Worm (Caenorhabditis elegans) whole organism, young adult: Measurements from ENCODE around the gene ZK1248.4.

Experiments used
- B0019.2 ChIP-seq: fragments of 200-800 bp; sonication (Bioruptor generic); conservative IDR thresholded peaks from 2 replicates; pipeline ENCODE4 v1.3.6; 2022; ENCODE audit warnings: missing genetic modification reagents, missing genetic modification characterization, missing compliant biosample characterization
- F10E7.11 ChIP-seq: sonication (generic microtip); optimal IDR thresholded peaks from 2 replicates; lab custom pipeline; 2017; ENCODE audit warnings: mild to moderate bottlenecking, missing genetic modification characterization, moderate library complexity, missing compliant biosample characterization
- F22D6.2 ChIP-seq: sonication (generic microtip); optimal IDR thresholded peaks from 2 replicates; lab custom pipeline; 2016; ENCODE audit warnings: mild to moderate bottlenecking, missing genetic modification characterization, missing compliant biosample characterization
- F33H1.4 ChIP-seq: fragments of 200-800 bp; sonication (Bioruptor generic); IDR thresholded peaks from 2 replicates; pipeline ENCODE4 v1.3.6; 2022; ENCODE audit warnings: missing genetic modification reagents, missing genetic modification characterization, missing compliant biosample characterization
- F55B11.4 ChIP-seq: sonication (generic microtip); optimal IDR thresholded peaks from 2 replicates; lab custom pipeline; 2016; ENCODE audit warnings: missing compliant biosample characterization, missing genetic modification characterization, borderline replicate concordance; ENCODE audit not compliant: insufficient read depth
- F57A8.1 ChIP-seq: fragments of 200-800 bp; sonication (Bioruptor generic); optimal IDR thresholded peaks from 2 replicates; lab custom pipeline; 2018; ENCODE audit warnings: mild to moderate bottlenecking, missing genetic modification characterization, moderate library complexity, missing compliant biosample characterization
- T26A5.8 ChIP-seq: sonication (generic microtip); optimal IDR thresholded peaks from 2 replicates; lab custom pipeline; 2016; ENCODE audit warnings: missing genetic modification characterization, missing compliant biosample characterization
- Y56A3A.18 ChIP-seq: fragments of 200-800 bp; sonication (Bioruptor generic); IDR thresholded peaks from 2 replicates; pipeline ENCODE4 v1.3.6; 2022; ENCODE audit warnings: missing genetic modification reagents, missing genetic modification characterization, missing compliant biosample characterization
- ama-1 ChIP-seq, 3 experiments: fragments of 150-350 bp in 1 of 3; sonication (generic microtip) in 2 of 3; optimal IDR thresholded peaks; 2 replicates each; lab custom pipeline; 2014 to 2018; ENCODE audit warnings: missing biosample characterization in 2 of 3, missing genetic modification characterization in 2 of 3, missing genetic modification reagents in 2 of 3
- atf-7 ChIP-seq: sonication (generic microtip); optimal IDR thresholded peaks from 2 replicates; lab custom pipeline; 2017; ENCODE audit warnings: mild to moderate bottlenecking, missing genetic modification characterization, missing compliant biosample characterization
- attf-3 ChIP-seq: fragments of 200-800 bp; sonication (Bioruptor generic); conservative IDR thresholded peaks from 2 replicates; pipeline ENCODE4 v1.3.6; 2022; ENCODE audit warnings: missing genetic modification reagents, missing genetic modification characterization, missing compliant biosample characterization
- bed-2 ChIP-seq: fragments of 200-800 bp; sonication (Bioruptor generic); IDR thresholded peaks from 2 replicates; pipeline ENCODE4 v1.3.6; 2022; ENCODE audit warnings: missing genetic modification reagents, missing genetic modification characterization, missing compliant biosample characterization
- ccch-3 ChIP-seq: fragments of 200-800 bp; sonication (Bioruptor generic); optimal IDR thresholded peaks from 2 replicates; lab custom pipeline; 2018; ENCODE audit warnings: mild to moderate bottlenecking, missing genetic modification characterization, missing compliant biosample characterization
- ceh-40 ChIP-seq: fragments of 200-800 bp; sonication (Bioruptor generic); IDR thresholded peaks from 2 replicates; pipeline ENCODE4 v1.3.6; 2022; ENCODE audit warnings: missing genetic modification characterization, missing compliant biosample characterization
- chd-7 ChIP-seq: sonication (generic microtip); optimal IDR thresholded peaks from 2 replicates; lab custom pipeline; 2016; ENCODE audit warnings: mild to moderate bottlenecking, missing genetic modification characterization, moderate library complexity, missing compliant biosample characterization
- die-1 ChIP-seq: sonication (generic microtip); optimal IDR thresholded peaks from 2 replicates; lab custom pipeline; 2016; ENCODE audit warnings: missing genotype, mild to moderate bottlenecking, missing genetic modification characterization, missing compliant biosample characterization
- dox-1 ChIP-seq: fragments of 200-800 bp; sonication (Bioruptor generic); IDR thresholded peaks from 2 replicates; pipeline ENCODE4 v1.3.6; 2022; ENCODE audit warnings: missing genetic modification reagents, missing genetic modification characterization, missing compliant biosample characterization
- dpff-1 ChIP-seq: sonication (generic microtip); optimal IDR thresholded peaks from 2 replicates; lab custom pipeline; 2017; ENCODE audit warnings: mild to moderate bottlenecking, missing genetic modification characterization, missing compliant biosample characterization
- ets-4 ChIP-seq: fragments of 200-800 bp; sonication (Bioruptor generic); optimal IDR thresholded peaks from 2 replicates; lab custom pipeline; 2018; ENCODE audit warnings: mild to moderate bottlenecking, missing genetic modification characterization, missing compliant biosample characterization
- lin-26 ChIP-seq: fragments of 200-800 bp; sonication (Bioruptor generic); IDR thresholded peaks from 2 replicates; pipeline ENCODE4 v1.3.6; 2022; ENCODE audit warnings: missing genetic modification reagents, missing genetic modification characterization, missing compliant biosample characterization
- lin-40 ChIP-seq: sonication (generic microtip); optimal IDR thresholded peaks from 2 replicates; lab custom pipeline; 2016; ENCODE audit warnings: missing genetic modification characterization, mild to moderate bottlenecking, missing compliant biosample characterization, missing genotype, missing genetic modification reagents
- lin-54 ChIP-seq: fragments of 200-800 bp; sonication (Bioruptor generic); optimal IDR thresholded peaks from 2 replicates; lab custom pipeline; 2018; ENCODE audit warnings: mild to moderate bottlenecking, missing genetic modification characterization, missing compliant biosample characterization
- madf-10 ChIP-seq: sonication (generic microtip); optimal IDR thresholded peaks from 2 replicates; lab custom pipeline; 2016; ENCODE audit warnings: mild to moderate bottlenecking, missing genetic modification characterization, missing compliant biosample characterization
- madf-3 ChIP-seq: fragments of 200-800 bp; sonication (Bioruptor generic); IDR thresholded peaks from 2 replicates; pipeline ENCODE4 v1.3.6; 2022; ENCODE audit warnings: missing genetic modification reagents, missing genetic modification characterization, missing compliant biosample characterization
- mel-28 ChIP-seq: sonication (generic microtip); optimal IDR thresholded peaks from 2 replicates; lab custom pipeline; 2016; ENCODE audit warnings: borderline replicate concordance, mild to moderate bottlenecking, missing genetic modification characterization, missing compliant biosample characterization
- nfya-2 ChIP-seq: fragments of 200-800 bp; sonication (Bioruptor generic); IDR thresholded peaks from 2 replicates; pipeline ENCODE4 v1.3.6; 2022; ENCODE audit warnings: missing genetic modification reagents, missing genetic modification characterization, missing compliant biosample characterization
- nfyb-1 ChIP-seq: fragments of 200-800 bp; sonication (Bioruptor generic); IDR thresholded peaks from 2 replicates; pipeline ENCODE4 v1.3.6; 2022; ENCODE audit warnings: missing genetic modification reagents, missing genetic modification characterization, missing compliant biosample characterization
- nhr-27 ChIP-seq: fragments of 200-800 bp; sonication (Bioruptor generic); optimal IDR thresholded peaks from 2 replicates; lab custom pipeline; 2018; ENCODE audit warnings: mild to moderate bottlenecking, missing genetic modification characterization, moderate library complexity, missing compliant biosample characterization
- rcor-1 ChIP-seq: fragments of 200-800 bp; sonication (Bioruptor generic); IDR thresholded peaks from 2 replicates; pipeline ENCODE4 v1.3.6; 2022; ENCODE audit warnings: missing genetic modification reagents, missing genetic modification characterization, missing compliant biosample characterization
- sdz-38 ChIP-seq: sonication (generic microtip); optimal IDR thresholded peaks from 2 replicates; lab custom pipeline; 2016; ENCODE audit warnings: missing genotype, missing genetic modification characterization, missing compliant biosample characterization
- snpc-3.4 ChIP-seq: sonication (generic microtip); optimal IDR thresholded peaks from 2 replicates; lab custom pipeline; 2017; ENCODE audit warnings: missing genetic modification characterization, mild to moderate bottlenecking, missing compliant biosample characterization, antibody characterized with exemption, moderate library complexity, missing genotype, missing genetic modification reagents
- snpc-4 ChIP-seq, 5 experiments: fragments of 150-350 bp in 1 of 5; sonication (generic microtip) in 4 of 5; optimal IDR thresholded peaks; 2 replicates each; lab custom pipeline; 2014 to 2018; ENCODE audit warnings: missing genetic modification characterization in 5 of 5, missing biosample characterization in 3 of 5, antibody characterized with exemption in 2 of 5, mild to moderate bottlenecking in 2 of 5, missing compliant biosample characterization in 2 of 5, missing genotype in 2 of 5, moderate library complexity in 2 of 5, missing genetic modification reagents in 1 of 5
- sptf-2 ChIP-seq: fragments of 200-800 bp; sonication (Bioruptor generic); optimal IDR thresholded peaks from 2 replicates; lab custom pipeline; 2018; ENCODE audit warnings: mild to moderate bottlenecking, missing genetic modification characterization, missing compliant biosample characterization
- tbp1 ChIP-seq: fragments of 200-800 bp; sonication (Bioruptor generic); optimal IDR thresholded peaks from 2 replicates; lab custom pipeline; 2018; ENCODE audit warnings: mild to moderate bottlenecking, missing genetic modification characterization, missing compliant biosample characterization
- unc-130 ChIP-seq: sonication (generic microtip); optimal IDR thresholded peaks from 2 replicates; lab custom pipeline; 2016; ENCODE audit warnings: missing genetic modification reagents, missing genetic modification characterization, missing compliant biosample characterization
- unc-62 ChIP-seq: fragments of 150-350 bp; optimal IDR thresholded peaks from 2 replicates; lab custom pipeline; 2014; ENCODE audit warnings: missing biosample characterization, missing genetic modification reagents, missing genetic modification characterization
- zim-3 ChIP-seq: sonication (generic microtip); optimal IDR thresholded peaks from 2 replicates; lab custom pipeline; 2017; ENCODE audit warnings: mild to moderate bottlenecking, missing genetic modification characterization, moderate library complexity, missing compliant biosample characterization
- ztf-26 ChIP-seq: sonication (generic microtip); optimal IDR thresholded peaks from 2 replicates; lab custom pipeline; 2017; ENCODE audit warnings: missing genetic modification characterization, missing compliant biosample characterization
- ztf-3 ChIP-seq: fragments of 200-800 bp; sonication (Bioruptor generic); optimal IDR thresholded peaks from 2 replicates; lab custom pipeline; 2018; ENCODE audit warnings: mild to moderate bottlenecking, missing genetic modification characterization, missing compliant biosample characterization

Gene ZK1248.4

DNA sequence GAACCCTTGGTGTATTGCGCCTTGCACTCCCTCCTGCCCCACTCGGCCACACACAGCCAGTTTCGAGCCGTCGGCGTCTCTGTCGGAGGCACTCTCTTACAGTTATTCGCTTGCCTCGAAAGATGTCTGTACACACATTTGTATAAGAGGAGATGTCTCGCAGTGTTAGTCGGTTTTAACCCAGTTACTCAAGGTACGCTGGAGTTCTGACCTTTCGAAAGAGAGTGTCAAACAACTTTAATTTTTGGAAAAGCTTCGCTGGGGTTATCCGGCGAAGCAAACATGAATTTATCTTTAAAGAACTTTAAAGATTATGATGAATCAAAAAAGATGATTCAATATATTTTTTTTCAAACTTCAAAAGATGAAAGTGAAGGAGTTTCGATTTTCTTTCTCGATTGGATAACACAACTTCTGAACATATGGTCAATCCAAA, 26.3 kb downstream of the ZK1248.4 start (continued):
- TF ChIP-seq unc-62 (GFP tag; lab: Kevin White, UChicago) (peak; percentile 67), sptf-2 (GFP tag; lab: Kevin White, UChicago) (peak; percentile 91), ama-1 (optimal IDR thresholded peaks at IDR 0.05; lab: Kevin White, UChicago) (peak; percentile 100), ama-1 (GFP tag; optimal IDR thresholded peaks at IDR 0.05; lab: Kevin White, UChicago) (peak; percentile 91 to 94), ets-4 (GFP tag; lab: Kevin White, UChicago) (peak; percentile 94), F55B11.4 (tag; lab: Kevin White, UChicago) (no peak)

DNA sequence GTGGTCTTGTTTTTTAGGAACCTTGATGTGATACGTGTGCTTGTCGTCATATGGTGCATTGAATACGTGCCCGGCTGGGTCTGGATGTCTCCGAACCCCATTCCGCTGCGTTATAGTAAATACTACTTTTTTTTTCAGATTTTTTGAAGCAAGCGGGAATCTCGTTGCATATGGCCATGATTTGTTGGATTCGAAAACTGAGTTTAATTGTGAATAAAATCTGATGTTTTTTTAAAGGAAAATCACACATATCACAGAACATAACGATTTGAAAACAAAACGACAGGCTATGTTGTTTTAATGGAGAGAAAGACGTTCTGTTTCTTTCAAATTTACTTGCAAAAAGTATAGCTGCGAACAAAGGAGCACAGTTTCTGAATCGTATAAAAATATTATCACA, 27.0 kb downstream of the ZK1248.4 start, which contains the start of the genes ZK1248.17 and H41C03.3:
ZK1248.17 (minus strand) TSS at position 101 of the 400 bp plus-strand sequence.
H41C03.3 (plus strand) TSS at position 337 of the 400 bp plus-strand sequence.
- no peak for TF ChIP-seq ets-4 (GFP tag; lab: Kevin White, UChicago)
- no peak for TF ChIP-seq ccch-3 (GFP tag; lab: Kevin White, UChicago)
- TF ChIP-seq unc-130 (GFP tag; lab: Kevin White, UChicago), result no peak
- TF ChIP-seq ztf-3, result no peak
- no peak for TF ChIP-seq die-1 (tag; lab: Kevin White, UChicago)
- no peak for TF ChIP-seq T26A5.8 (tag; lab: Kevin White, UChicago)
- no peak for TF ChIP-seq F22D6.2 (tag; lab: Kevin White, UChicago)
- no peak for TF ChIP-seq ztf-26
- TF ChIP-seq F10E7.11 (tag; lab: Kevin White, UChicago), result no peak
- no peak for TF ChIP-seq ceh-40 (GFP tag; lab: Robert Waterston, UW)
- TF ChIP-seq bed-2, result no peak
- no peak for TF ChIP-seq attf-3
- no peak for TF ChIP-seq ama-1 (optimal IDR thresholded peaks at IDR 0.05; lab: Kevin White, UChicago)
- no peak for TF ChIP-seq ama-1 (GFP tag; optimal IDR thresholded peaks at IDR 0.05; lab: Kevin White, UChicago)
- TF ChIP-seq, all 124 proteins: peak for 0

DNA sequence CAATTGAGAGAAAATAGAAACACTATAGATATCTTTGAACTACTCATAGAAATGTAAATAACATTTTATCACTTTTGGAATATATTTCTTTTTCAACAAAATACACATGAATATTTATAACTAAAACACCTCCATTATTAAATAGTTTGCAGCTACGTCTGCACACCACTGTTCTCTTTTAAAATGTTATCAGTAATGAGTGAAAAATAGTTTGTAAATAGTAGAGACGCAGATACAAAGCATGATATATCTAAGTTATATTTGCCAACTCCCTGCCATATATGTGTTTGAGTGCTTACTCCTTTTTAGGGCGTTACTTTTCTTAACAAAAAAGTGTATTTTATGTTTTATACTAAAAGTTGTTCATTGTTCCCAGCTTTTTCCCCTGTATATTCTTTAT, 27.8 kb downstream of the ZK1248.4 start:
- TF ChIP-seq F57A8.1 (GFP tag; lab: Kevin White, UChicago), result no peak

ce11 chrII:5852007-5852406, 33.6 kb downstream of the ZK1248.4 start, which contains the start of gene H41C03.2:
H41C03.2 (minus strand) TSS chrII:5852107.
- TF ChIP-seq snpc-3.4 (tag; lab: Kevin White, UChicago) (no peak), rcor-1 (GFP tag; lab: Robert Waterston, UW) (no peak), nhr-27 (tag; lab: Kevin White, UChicago) (no peak), dox-1 (GFP tag; lab: Robert Waterston, UW) (no peak), madf-10 (tag; lab: Kevin White, UChicago) (no peak), nfya-2 (GFP tag; lab: Robert Waterston, UW) (no peak), F33H1.4 (no peak), Y56A3A.18 (GFP tag; lab: Robert Waterston, UW) (no peak), dpff-1 (no peak), B0019.2 (GFP tag; lab: Robert Waterston, UW) (no peak), madf-3 (GFP tag; lab: Robert Waterston, UW) (no peak)

- TF ChIP-seq mel-28 (tag; lab: Kevin White, UChicago), result no peak
- no peak for TF ChIP-seq chd-7 (tag; lab: Kevin White, UChicago)
- TF ChIP-seq lin-54, result no peak
- TF ChIP-seq zim-3 (tag; lab: Kevin White, UChicago), result no peak
- TF ChIP-seq unc-130 (GFP tag; lab: Kevin White, UChicago), result no peak
- TF ChIP-seq sdz-38, result no peak
- no peak for TF ChIP-seq lin-26 (GFP tag; lab: Robert Waterston, UW)
- TF ChIP-seq snpc-4 (GFP tag; optimal IDR thresholded peaks at IDR 0.05; lab: Kevin White, UChicago), result no peak
- TF ChIP-seq snpc-4 (tag; optimal IDR thresholded peaks at IDR 0.05; lab: Kevin White, UChicago), result no peak
- TF ChIP-seq nfyb-1 (GFP tag; lab: Robert Waterston, UW), result no peak
- no peak for TF ChIP-seq atf-7 (tag; lab: Kevin White, UChicago)
- TF ChIP-seq tbp1, result no peak
- TF ChIP-seq lin-40 (tag; lab: Kevin White, UChicago), result no peak
Observed at ce11 chrII:5853261-5853660, 34.9 kb downstream of the ZK1248.4 start.
